Worm (Caenorhabditis elegans) whole organism, L2 larva: ENCODE measurements around the gene T28H10.1.

Experiments
- R02D3.7 ChIP-seq: fragments of 150-350 bp; optimal IDR thresholded peaks from 2 replicates; lab custom pipeline; 2014; ENCODE audit warnings: missing biosample characterization, missing genetic modification characterization
- alr-1 ChIP-seq: fragments of 150-350 bp; optimal IDR thresholded peaks from 2 replicates; lab custom pipeline; 2014; ENCODE audit warnings: missing biosample characterization, missing genetic modification characterization
- aly-2 ChIP-seq: fragments of 150-350 bp; optimal IDR thresholded peaks from 2 replicates; lab custom pipeline; 2014; ENCODE audit warnings: missing biosample characterization, missing genetic modification characterization
- ceh-16 ChIP-seq: fragments of 150-350 bp; optimal IDR thresholded peaks from 2 replicates; lab custom pipeline; 2014; ENCODE audit warnings: missing biosample characterization, missing genetic modification characterization
- mab-5 ChIP-seq: fragments of 150-350 bp; optimal IDR thresholded peaks from 2 replicates; lab custom pipeline; 2014; ENCODE audit warnings: missing biosample characterization, missing genetic modification characterization
- skn-1 ChIP-seq: sonication (generic microtip); optimal IDR thresholded peaks from 2 replicates; lab custom pipeline; 2017; ENCODE audit warnings: missing biosample characterization, missing genetic modification characterization
- snpc-4 ChIP-seq: fragments of 150-350 bp; optimal IDR thresholded peaks from 2 replicates; lab custom pipeline; 2014; ENCODE audit warnings: missing biosample characterization, missing genetic modification characterization
- unc-62 ChIP-seq: fragments of 150-350 bp; optimal IDR thresholded peaks from 2 replicates; lab custom pipeline; 2014; ENCODE audit warnings: missing biosample characterization, missing genetic modification reagents, missing genetic modification characterization
- ztf-11 ChIP-seq: sonication (generic microtip); optimal IDR thresholded peaks from 2 replicates; lab custom pipeline; 2017; ENCODE audit warnings: missing biosample characterization, missing genetic modification characterization

DNA sequence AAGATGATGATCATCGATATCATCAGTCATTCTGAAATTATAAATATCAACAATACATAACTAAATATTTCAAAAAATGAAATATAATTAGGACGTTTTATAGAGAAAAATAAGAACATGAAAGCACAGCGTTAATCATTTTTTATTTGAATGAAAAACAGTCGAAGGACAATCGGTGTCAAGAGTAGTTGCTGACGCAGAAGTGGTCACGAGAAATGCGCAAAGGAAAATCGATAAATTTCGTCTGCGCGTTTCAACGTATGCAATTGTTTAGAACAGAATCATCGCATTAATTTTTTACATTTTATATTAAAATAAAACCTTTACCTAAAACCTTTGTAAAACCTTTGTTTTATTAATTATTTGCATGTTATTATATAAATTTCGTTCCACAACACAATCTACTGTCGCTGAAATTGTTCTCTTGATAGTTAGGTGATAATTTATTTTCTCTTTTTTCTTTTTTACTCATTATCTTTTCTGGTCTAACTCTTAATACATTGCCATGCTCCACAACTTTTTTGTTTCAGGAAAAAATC lies 5.8 kb upstream of the T28H10.1 start, which contains the start of the genes W04D2.4 and rbm-25:
- TF ChIP-seq mab-5 (peak; percentile 87), aly-2 (peak; percentile 14), skn-1 (tag; lab: Kevin White, UChicago) (no peak), ceh-16 (no peak), R02D3.7 (tag; lab: Kevin White, UChicago) (peak; percentile 28), alr-1 (tag; lab: Kevin White, UChicago) (no peak), snpc-4 (tag; lab: Kevin White, UChicago) (peak; percentile 88), ztf-11 (tag; lab: Kevin White, UChicago) (no peak), unc-62 (GFP tag; lab: Kevin White, UChicago) (no peak)
